Worm (Caenorhabditis elegans): Measurements from ENCODE around the gene ctns-1.

ce11 chrII:8152711-8153325 is 16.1 kb upstream of the ctns-1 start:
- TF ChIP-seq F49E8.2 (tag; optimal IDR thresholded peaks at IDR 0.05; ENCODE audit: borderline replicate concordance) (no peak), unc-62 (GFP tag; optimal IDR thresholded peaks at IDR 0.05 in 1 of 2) (no peak), unc-62 (tag; optimal IDR thresholded peaks at IDR 0.05) (no peak), T26A8.4 (GFP tag; IDR thresholded peaks at IDR 0.05) (no peak), ama-1 (optimal IDR thresholded peaks at IDR 0.05) (no peak), vab-7 (GFP tag; IDR thresholded peaks at IDR 0.05) (no peak), pha-4 (GFP tag; IDR thresholded peaks at IDR 0.05) (no peak), pha-4 (tag; optimal IDR thresholded peaks at IDR 0.05) (peak; percentile 54), snpc-4 (tag; optimal IDR thresholded peaks at IDR 0.05) (no peak), lsy-2 (tag; optimal IDR thresholded peaks at IDR 0.05) (peak in 1 of 2 experiments; percentile 56), ztf-11 (tag; optimal IDR thresholded peaks at IDR 0.05) (no peak), nhr-42 (GFP tag; IDR thresholded peaks at IDR 0.05) (no peak), R02D3.7 (tag; optimal IDR thresholded peaks at IDR 0.05) (no peak), lin-39 (tag; optimal IDR thresholded peaks at IDR 0.05) (no peak), hlh-30 (tag; optimal IDR thresholded peaks at IDR 0.05; ENCODE audit: insufficient read depth) (no peak), jun-1 (tag; optimal IDR thresholded peaks at IDR 0.05) (no peak)
